Fruit fly (Drosophila melanogaster): ENCODE measurements around the gene Whamy.

The Whamy gene

DNA sequence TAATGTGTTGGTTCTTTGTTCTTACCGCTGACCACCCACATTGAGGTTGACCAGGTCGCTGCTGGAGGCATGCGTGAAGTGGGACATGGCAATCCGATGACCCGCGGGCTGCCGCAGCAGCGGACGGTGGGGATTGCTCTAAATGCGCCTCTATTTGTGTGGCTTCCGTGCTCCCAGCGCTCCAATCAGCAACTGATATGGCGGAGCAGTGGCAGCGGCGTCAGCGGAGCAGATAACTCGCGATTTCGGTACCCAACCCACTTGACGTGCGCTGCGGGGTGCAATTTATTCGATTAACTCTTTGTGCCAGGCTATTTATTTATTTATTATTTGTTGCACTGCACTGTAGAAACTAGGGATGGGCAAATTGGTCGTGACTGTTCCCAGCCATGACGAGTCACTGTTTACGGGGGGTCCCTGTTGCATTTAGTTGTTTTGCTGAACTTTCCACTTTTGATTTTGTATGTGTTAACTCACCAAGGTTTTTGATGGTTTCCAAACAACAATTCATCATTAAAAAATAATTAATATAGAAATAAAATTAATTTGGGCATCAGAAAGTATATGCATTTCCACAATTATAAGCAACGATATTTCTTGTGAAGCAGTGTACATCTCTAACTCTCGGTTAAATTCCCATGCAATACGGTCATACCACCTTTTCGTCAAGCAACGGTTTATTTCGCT, 26.6 kb upstream of the Whamy start, which contains the start of the genes CG9467 and CG8526 (continued):
- TF ChIP-seq Opbp (GFP tag; IDR thresholded peaks at IDR 0.05; ENCODE audit: partially characterized antibody) (peak; percentile 35; the same call in 1 of the 3 replicates), CG8388 (GFP tag; optimal IDR thresholded peaks at IDR 0.05) (peak; percentile 68), CG6683 (GFP tag; optimal IDR thresholded peaks at IDR 0.05) (no peak), CG13894 (tag; optimal IDR thresholded peaks at IDR 0.05) (no peak), CG10209 (GFP tag; optimal IDR thresholded peaks at IDR 0.05) (peak; percentile 43), dysf (GFP tag; IDR thresholded peaks at IDR 0.05) (peak; percentile 61; the same call in 1 of the 3 replicates), CG10147 (GFP tag; optimal IDR thresholded peaks at IDR 0.05) (peak; percentile 78), Stat92E (GFP tag; optimal IDR thresholded peaks at IDR 0.05) (no peak), Dll (GFP tag; IDR thresholded peaks at IDR 0.05; ENCODE audit: partially characterized antibody) (peak; percentile 88), ems (GFP tag; optimal IDR thresholded peaks at IDR 0.05) (peak; percentile 24), onecut (GFP tag; IDR thresholded peaks at IDR 0.05) (no peak), rib (GFP tag; IDR thresholded peaks at IDR 0.05) (no peak), slou (GFP tag; optimal IDR thresholded peaks at IDR 0.05) (peak; percentile 59), Doc2 (GFP tag; IDR thresholded peaks at IDR 0.05) (no peak), sima (GFP tag; optimal IDR thresholded peaks at IDR 0.05) (no peak), CG17186 (GFP tag; optimal IDR thresholded peaks at IDR 0.05) (peak; percentile 24), peb (GFP tag; IDR thresholded peaks at IDR 0.05) (no peak), Poxn (GFP tag; IDR thresholded peaks at IDR 0.05) (no peak), CG4854 (GFP tag; optimal IDR thresholded peaks at IDR 0.05) (peak; percentile 33), stc (GFP tag; IDR thresholded peaks at IDR 0.05) (no peak; the same call in 1 of the 2 replicates), otp (GFP tag; IDR thresholded peaks at IDR 0.05) (0 out of 3 replicates have a peak, but pooled peaks have one; percentile 26), Sin3A (optimal IDR thresholded peaks at IDR 0.05) (peak; percentile 59), CG9797 (GFP tag; optimal IDR thresholded peaks at IDR 0.05) (peak; percentile 85), CG1647 (GFP tag; optimal IDR thresholded peaks at IDR 0.05) (peak; percentile 23), Tbp (GFP tag; optimal IDR thresholded peaks at IDR 0.05) (no peak), CG16863 (GFP tag; optimal IDR thresholded peaks at IDR 0.05) (no peak), Ets65A (GFP tag) (peak; percentile 93), gfzf (GFP tag; optimal IDR thresholded peaks at IDR 0.05) (peak; percentile 70), mam (GFP tag; optimal IDR thresholded peaks at IDR 0.05) (peak; percentile 59), Trl (optimal IDR thresholded peaks at IDR 0.05) (no peak), Trl (GFP tag; optimal IDR thresholded peaks at IDR 0.05) (peak; percentile 28), Side (GFP tag; optimal IDR thresholded peaks at IDR 0.05) (no peak), CG3407 (GFP tag; optimal IDR thresholded peaks at IDR 0.05) (peak; percentile 38), CG6813 (GFP tag; optimal IDR thresholded peaks at IDR 0.05) (no peak), pita (GFP tag; optimal IDR thresholded peaks at IDR 0.05) (no peak), CG2712 (tag; optimal IDR thresholded peaks at IDR 0.05) (peak; percentile 80), cato (GFP tag; optimal IDR thresholded peaks at IDR 0.05; ENCODE audit: borderline replicate concordance) (peak; percentile 44), CG14667 (GFP tag; IDR thresholded peaks at IDR 0.05) (peak; percentile 48), CG1603 (tag; optimal IDR thresholded peaks at IDR 0.05) (no peak), sens (GFP tag) (no peak), Kr (GFP tag; optimal IDR thresholded peaks at IDR 0.05) (no peak), Gsc (GFP tag; IDR thresholded peaks at IDR 0.05) (no peak), CG42726 (GFP tag; IDR thresholded peaks at IDR 0.05; ENCODE audit: partially characterized antibody) (0 out of 2 replicates have a peak, but pooled peaks have one; percentile 10), jumu (GFP tag; optimal IDR thresholded peaks at IDR 0.05) (no peak), CG3995 (GFP tag; optimal IDR thresholded peaks at IDR 0.05) (peak; percentile 99), CG15011 (GFP tag; optimal IDR thresholded peaks at IDR 0.05) (no peak), bcd (GFP tag; optimal IDR thresholded peaks at IDR 0.05) (peak; percentile 67), ttk (GFP tag; IDR thresholded peaks at IDR 0.05) (no peak), Hsf (GFP tag; optimal IDR thresholded peaks at IDR 0.05) (peak; percentile 60), grn (GFP tag; optimal IDR thresholded peaks at IDR 0.05) (no peak), CG15696 (tag; optimal IDR thresholded peaks at IDR 0.05) (peak; percentile 77)

Data from whole organism, embryonic.